Fruit fly (Drosophila melanogaster) whole organism, embryonic: ENCODE results near the gene CG14450.

Experiments
- CG1024 ChIP-seq: fragments of 200-800 bp; sonication (Bioruptor generic); IDR thresholded peaks from 2 replicates; pipeline ENCODE4 v1.3.6; 2022; ENCODE audit warnings: missing biosample characterization, missing genetic modification characterization
- CG11085 ChIP-seq: fragments of 200-800 bp; sonication (Bioruptor generic); IDR thresholded peaks from 2 replicates; pipeline ENCODE4 v1.3.6; 2022; ENCODE audit warnings: missing biosample characterization, missing genetic modification characterization
- CG11398 ChIP-seq: fragments of 200-800 bp; sonication (Bioruptor generic); optimal IDR thresholded peaks from 2 replicates; lab custom pipeline; 2016; ENCODE audit warnings: missing biosample characterization, missing genetic modification characterization
- CG11696 ChIP-seq: fragments of 200-800 bp; sonication (Bioruptor generic); IDR thresholded peaks from 2 replicates; pipeline ENCODE4 v1.3.6; 2022; ENCODE audit warnings: missing biosample characterization, missing genetic modification characterization
- CG12071 ChIP-seq: fragments of 200-800 bp; sonication (Bioruptor generic); optimal IDR thresholded peaks from 3 replicates; lab custom pipeline; 2018; ENCODE audit warnings: missing biosample characterization, mild to moderate bottlenecking, missing genetic modification characterization
- CG1233 ChIP-seq: fragments of 200-800 bp; sonication (Bioruptor generic); optimal IDR thresholded peaks from 4 replicates; lab custom pipeline; 2018; ENCODE audit warnings: missing biosample characterization, mild to moderate bottlenecking, missing genetic modification characterization
- CG16815 ChIP-seq: fragments of 200-800 bp; sonication (Bioruptor generic); optimal IDR thresholded peaks from 3 replicates; lab custom pipeline; 2017; ENCODE audit warnings: missing biosample characterization, mild to moderate bottlenecking, missing genetic modification characterization
- CG17186 ChIP-seq: fragments of 200-800 bp; sonication (Bioruptor generic); optimal IDR thresholded peaks from 3 replicates; lab custom pipeline; 2017; ENCODE audit warnings: missing biosample characterization, missing genetic modification reagents, missing genetic modification characterization
- CG31365 ChIP-seq: fragments of 200-800 bp; sonication (Bioruptor generic); optimal IDR thresholded peaks from 2 replicates; lab custom pipeline; 2018; ENCODE audit warnings: missing biosample characterization, mild to moderate bottlenecking, missing genetic modification characterization
- CG33557 ChIP-seq: fragments of 200-800 bp; sonication (Bioruptor generic); optimal IDR thresholded peaks from 2 replicates; lab custom pipeline; 2019; ENCODE audit warnings: missing biosample characterization, mild to moderate bottlenecking, missing genetic modification characterization, moderate library complexity
- CG3838 ChIP-seq: fragments of 200-800 bp; sonication (Bioruptor generic); optimal IDR thresholded peaks from 3 replicates; lab custom pipeline; 2016; ENCODE audit warnings: missing biosample characterization, missing genetic modification characterization
- CG4360 ChIP-seq: fragments of 200-800 bp; sonication (Bioruptor generic); IDR thresholded peaks from 2 replicates; pipeline ENCODE4 v1.3.6; 2022; ENCODE audit warnings: missing biosample characterization, missing genetic modification characterization
- CG5245 ChIP-seq: fragments of 200-800 bp; sonication (Bioruptor generic); optimal IDR thresholded peaks from 3 replicates; lab custom pipeline; 2016; ENCODE audit warnings: missing biosample characterization, missing genetic modification characterization
- CG6689 ChIP-seq: fragments of 200-800 bp; sonication (Bioruptor generic); IDR thresholded peaks from 2 replicates; pipeline ENCODE4 v1.3.6; 2022; ENCODE audit warnings: missing biosample characterization, missing genetic modification characterization
- Chrac-16 ChIP-seq: fragments of 200-800 bp; sonication (Bioruptor generic); optimal IDR thresholded peaks from 3 replicates; lab custom pipeline; 2016; ENCODE audit warnings: missing biosample characterization, missing genetic modification characterization
- Dbx ChIP-seq: fragments of 200-800 bp; sonication (Bioruptor generic); IDR thresholded peaks from 3 replicates; pipeline ENCODE4 v1.3.6; 2022; ENCODE audit warnings: missing biosample characterization, missing genetic modification characterization
- GATAe ChIP-seq: fragments of 200-800 bp; sonication (Bioruptor generic); conservative IDR thresholded peaks from 2 replicates; pipeline ENCODE4 v1.3.6; 2022; ENCODE audit warnings: missing biosample characterization, missing genetic modification characterization
- HLH4C ChIP-seq: fragments of 200-800 bp; sonication (Bioruptor generic); IDR thresholded peaks from 3 replicates; pipeline ENCODE4 v1.3.6; 2022; ENCODE audit warnings: missing biosample characterization, missing genetic modification characterization; ENCODE audit not compliant: partially characterized antibody
- MESR4 ChIP-seq: fragments of 200-800 bp; sonication (Bioruptor generic); optimal IDR thresholded peaks from 2 replicates; lab custom pipeline; 2018; ENCODE audit warnings: missing biosample characterization, mild to moderate bottlenecking, missing genetic modification characterization, moderate library complexity
- Stat92E ChIP-seq, 3 experiments: fragments of >200 bp in 2 of 3; fragments of 200-800 bp in 1 of 3; sonication (Bioruptor generic) in 1 of 3; optimal IDR thresholded peaks; 2 replicates each; lab custom pipeline; 2017 to 2019; ENCODE audit warnings: missing biosample characterization in 3 of 3, missing genetic modification characterization in 3 of 3, mild to moderate bottlenecking in 1 of 3, moderate library complexity in 1 of 3
- Vsx1 ChIP-seq: fragments of 200-800 bp; sonication (Bioruptor generic); optimal IDR thresholded peaks from 2 replicates; lab custom pipeline; 2017; ENCODE audit warnings: missing biosample characterization, mild to moderate bottlenecking, missing genetic modification characterization, missing genetic modification reagents
- bigmax ChIP-seq: fragments of 200-800 bp; sonication (Bioruptor generic); optimal IDR thresholded peaks from 2 replicates; lab custom pipeline; 2018; ENCODE audit warnings: missing biosample characterization, mild to moderate bottlenecking, missing genetic modification characterization
- cg ChIP-seq: fragments of 200-800 bp; sonication (Bioruptor generic); optimal IDR thresholded peaks from 3 replicates; lab custom pipeline; 2019; ENCODE audit warnings: missing biosample characterization, mild to moderate bottlenecking, missing genetic modification characterization, moderate library complexity
- chinmo ChIP-seq: fragments of 200-800 bp; sonication (Bioruptor generic); IDR thresholded peaks from 4 replicates; pipeline ENCODE4 v1.3.6; 2022; ENCODE audit warnings: missing biosample characterization, missing genetic modification characterization; ENCODE audit not compliant: partially characterized antibody
- croc ChIP-seq: fragments of 200-800 bp; sonication (Bioruptor generic); conservative IDR thresholded peaks from 3 replicates; pipeline ENCODE4 v1.3.6; 2022; ENCODE audit warnings: missing biosample characterization, missing genetic modification characterization
- dan ChIP-seq: fragments of 200-800 bp; sonication (Bioruptor generic); IDR thresholded peaks from 2 replicates; pipeline ENCODE4 v1.3.6; 2022; ENCODE audit warnings: missing biosample characterization, missing genetic modification characterization
- dpn ChIP-seq, 2 experiments: fragments of 200-800 bp; sonication (Bioruptor generic); optimal IDR thresholded peaks; 3 replicates each; lab custom pipeline; 2016; ENCODE audit warnings: missing biosample characterization in 2 of 2, missing genetic modification characterization in 2 of 2
- fd3F ChIP-seq: fragments of 200-800 bp; sonication (Bioruptor generic); optimal IDR thresholded peaks from 2 replicates; lab custom pipeline; 2018; ENCODE audit warnings: missing biosample characterization, mild to moderate bottlenecking, missing genetic modification characterization, moderate library complexity
- fru ChIP-seq: fragments of >200 bp; optimal IDR thresholded peaks from 2 replicates; lab custom pipeline; 2017
- ftz-f1 ChIP-seq: fragments of 200-800 bp; sonication (Bioruptor generic); optimal IDR thresholded peaks from 2 replicates; lab custom pipeline; 2016; ENCODE audit warnings: missing biosample characterization, missing genetic modification characterization
- her ChIP-seq: fragments of 200-800 bp; sonication (Bioruptor generic); optimal IDR thresholded peaks from 2 replicates; lab custom pipeline; 2016; ENCODE audit warnings: missing biosample characterization, missing genetic modification characterization
- inv ChIP-seq: fragments of 200-800 bp; sonication (Bioruptor generic); IDR thresholded peaks from 2 replicates; pipeline ENCODE4 v1.3.6; 2022; ENCODE audit warnings: missing biosample characterization, missing genetic modification characterization; ENCODE audit not compliant: partially characterized antibody
- jing ChIP-seq: fragments of 200-800 bp; sonication (Bioruptor generic); optimal IDR thresholded peaks from 2 replicates; lab custom pipeline; 2018; ENCODE audit warnings: missing biosample characterization, mild to moderate bottlenecking, missing genetic modification characterization
- lov ChIP-seq, 2 experiments: fragments of 200-800 bp in 1 of 2; fragments of >200 bp in 1 of 2; sonication (Bioruptor generic) in 1 of 2; IDR thresholded peaks in 1 of 2; optimal IDR thresholded peaks in 1 of 2; 2 replicates in 1 of 2; 3 replicates in 1 of 2; pipeline versions ENCODE4 v1.3.6 to Lab custom; 2017 to 2022; ENCODE audit warnings: missing biosample characterization in 1 of 2, missing genetic modification characterization in 1 of 2
- nau ChIP-seq: fragments of 200-800 bp; sonication (Bioruptor generic); optimal IDR thresholded peaks from 3 replicates; lab custom pipeline; 2017; ENCODE audit warnings: missing biosample characterization, mild to moderate bottlenecking, missing genetic modification characterization, missing genetic modification reagents
- nerfin-2 ChIP-seq: fragments of 200-800 bp; sonication (Bioruptor generic); IDR thresholded peaks from 2 replicates; pipeline ENCODE4 v1.3.6; 2022; ENCODE audit warnings: missing biosample characterization, missing genetic modification characterization; ENCODE audit not compliant: partially characterized antibody
- nom ChIP-seq: fragments of 200-800 bp; sonication (Bioruptor generic); optimal IDR thresholded peaks from 2 replicates; lab custom pipeline; 2017; ENCODE audit warnings: missing biosample characterization, missing genetic modification characterization, mild to moderate bottlenecking, moderate library complexity, missing genetic modification reagents
- pan ChIP-seq, 4 experiments: fragments of >200 bp in 3 of 4; fragments of 200-800 bp in 1 of 4; sonication (Bioruptor generic) in 1 of 4; optimal IDR thresholded peaks in 3 of 4; IDR thresholded peaks in 1 of 4; 2 replicates each; pipeline versions ENCODE4 v1.3.6 to Lab custom; 2017 to 2022; ENCODE audit warnings: missing biosample characterization in 2 of 4, missing genetic modification characterization in 2 of 4, mixed read lengths in 1 of 4
- sc ChIP-seq, 3 experiments: fragments of >200 bp in 2 of 3; fragments of 200-800 bp in 1 of 3; sonication (Bioruptor generic) in 1 of 3; optimal IDR thresholded peaks; 2 replicates in 2 of 3; 3 replicates in 1 of 3; lab custom pipeline; 2017; ENCODE audit warnings: mild to moderate bottlenecking in 1 of 3, missing biosample characterization in 1 of 3, missing genetic modification characterization in 1 of 3, missing genetic modification reagents in 1 of 3
- seq ChIP-seq: fragments of 200-800 bp; sonication (Bioruptor generic); IDR thresholded peaks from 2 replicates; pipeline ENCODE4 v1.3.6; 2022; ENCODE audit warnings: missing biosample characterization, missing genetic modification characterization
- slbo ChIP-seq: fragments of 200-800 bp; sonication (Bioruptor generic); IDR thresholded peaks from 2 replicates; pipeline ENCODE4 v1.3.6; 2022; ENCODE audit warnings: missing biosample characterization, missing genetic modification characterization
- sna ChIP-seq: fragments of 200-800 bp; sonication (Bioruptor generic); IDR thresholded peaks from 2 replicates; pipeline ENCODE4 v1.3.6; 2022; ENCODE audit warnings: missing biosample characterization, missing genetic modification characterization; ENCODE audit not compliant: partially characterized antibody
- tio ChIP-seq: fragments of 200-800 bp; sonication (Bioruptor generic); optimal IDR thresholded peaks from 2 replicates; lab custom pipeline; 2017; ENCODE audit warnings: missing biosample characterization, missing genetic modification characterization, inconsistent platforms
- tup ChIP-seq: fragments of 200-800 bp; sonication (Bioruptor generic); optimal IDR thresholded peaks from 2 replicates; lab custom pipeline; 2016; ENCODE audit warnings: missing biosample characterization, mild to moderate bottlenecking, missing genetic modification characterization, moderate library complexity
- tx ChIP-seq: fragments of 200-800 bp; sonication (Bioruptor generic); optimal IDR thresholded peaks from 2 replicates; lab custom pipeline; 2016; ENCODE audit warnings: missing biosample characterization, missing genetic modification characterization
- wdn ChIP-seq: fragments of 200-800 bp; sonication (Bioruptor generic); IDR thresholded peaks from 2 replicates; pipeline ENCODE4 v1.3.6; 2022; ENCODE audit warnings: missing biosample characterization, missing genetic modification characterization

CG14450 gene

dm6 chr3L:22741389-22742120, 14.0 kb upstream of the CG14450 start, which contains the start of gene CG7369 (continued):
- TF ChIP-seq tup (peak; percentile 83), nau (peak; percentile 46), ftz-f1 (GFP tag; lab: Kevin White, UChicago) (peak; percentile 34), tx (peak; percentile 69), dan (GFP tag; lab: Robert Waterston, UW) (no peak), nerfin-2 (GFP tag; lab: Robert Waterston, UW) (peak; percentile 59), CG11398 (GFP tag; lab: Kevin White, UChicago) (peak; percentile 71), CG33557 (GFP tag; lab: Kevin White, UChicago) (peak; percentile 73), Dbx (GFP tag; lab: Robert Waterston, UW) (peak; percentile 89), jing (GFP tag; lab: Kevin White, UChicago) (peak; percentile 52), CG11696 (GFP tag; lab: Robert Waterston, UW) (0 out of 2 replicates have a peak, but pooled peaks have one; percentile 45), wdn (peak; percentile 78; the same call in 1 of the 2 replicates), lov (optimal IDR thresholded peaks at IDR 0.05; lab: Kevin White, UChicago) (no peak), lov (GFP tag; IDR thresholded peaks at IDR 0.05; lab: Robert Waterston, UW) (no peak), CG1233 (GFP tag; lab: Kevin White, UChicago) (peak; percentile 85), sc (optimal IDR thresholded peaks at IDR 0.05; lab: Kevin White, UChicago) (no peak), sc (GFP tag; optimal IDR thresholded peaks at IDR 0.05; lab: Kevin White, UChicago) (peak; percentile 76), cg (GFP tag; lab: Kevin White, UChicago) (no peak), HLH4C (GFP tag; lab: Robert Waterston, UW) (peak; percentile 73), CG31365 (tag; lab: Kevin White, UChicago) (no peak), her (GFP tag; lab: Kevin White, UChicago) (peak; percentile 80), CG17186 (GFP tag; lab: Kevin White, UChicago) (peak; percentile 76), sna (peak; percentile 85), tio (GFP tag; lab: Kevin White, UChicago) (peak; percentile 90), CG6689 (GFP tag; lab: Robert Waterston, UW) (peak; percentile 66), CG5245 (GFP tag; lab: Kevin White, UChicago) (peak; percentile 78), CG12071 (peak; percentile 64), chinmo (peak; percentile 53; the same call in 1 of the 4 replicates), fru (lab: Kevin White, UChicago) (no peak), CG1024 (GFP tag; lab: Robert Waterston, UW) (no peak; the same call in 1 of the 2 replicates), fd3F (GFP tag; lab: Kevin White, UChicago) (peak; percentile 82), slbo (peak; percentile 86), Chrac-16 (GFP tag; lab: Kevin White, UChicago) (peak; percentile 89), Stat92E (GFP tag; optimal IDR thresholded peaks at IDR 0.05; lab: Kevin White, UChicago) (no peak), CG16815 (peak; percentile 88), nom (GFP tag; lab: Kevin White, UChicago) (peak; percentile 39), seq (GFP tag; lab: Robert Waterston, UW) (peak; percentile 62), MESR4 (GFP tag; lab: Kevin White, UChicago) (peak; percentile 27), pan (optimal IDR thresholded peaks at IDR 0.05; lab: Kevin White, UChicago) (no peak), pan (GFP tag; optimal IDR thresholded peaks at IDR 0.05 in 1 of 2, IDR thresholded peaks at IDR 0.05 in 1 of 2) (peak in 1 of 2 experiments; percentile 74), croc (GFP tag; lab: Robert Waterston, UW) (peak; percentile 67), CG11085 (GFP tag; lab: Robert Waterston, UW) (no peak; the same call in none of the 2 replicates), bigmax (GFP tag; lab: Kevin White, UChicago) (no peak), inv (GFP tag; lab: Robert Waterston, UW) (peak; percentile 73), CG4360 (GFP tag; lab: Robert Waterston, UW) (no peak), GATAe (GFP tag; lab: Robert Waterston, UW) (0 out of 2 replicates have a peak, but pooled peaks have one; percentile 26), Vsx1 (GFP tag; lab: Kevin White, UChicago) (peak; percentile 66), dpn (GFP tag; optimal IDR thresholded peaks at IDR 0.05; lab: Kevin White, UChicago) (peak; percentile 83 to 88), CG3838 (peak; percentile 29)
